Fruit fly (Drosophila melanogaster) whole organism, embryonic: ENCODE data around the gene CG4364.

Experiments used
- Antp ChIP-seq: fragments of 200-800 bp; sonication (Bioruptor generic); optimal IDR thresholded peaks from 3 replicates; lab custom pipeline; 2016; ENCODE audit warnings: missing biosample characterization, missing genetic modification characterization
- Atf6 ChIP-seq: fragments of 200-800 bp; sonication (Bioruptor generic); IDR thresholded peaks from 2 replicates; pipeline ENCODE4 v1.3.6; 2022; ENCODE audit warnings: missing biosample characterization, missing genetic modification characterization
- Awh ChIP-seq: fragments of 200-800 bp; sonication (Bioruptor generic); IDR thresholded peaks from 2 replicates; pipeline ENCODE4, ENCODE4 v1.3.6; 2022; ENCODE audit warnings: missing biosample characterization, missing genetic modification characterization
- Bgb ChIP-seq: fragments of 200-800 bp; sonication (Bioruptor generic); IDR thresholded peaks from 2 replicates; pipeline ENCODE4 v1.3.6; 2022; ENCODE audit warnings: missing biosample characterization, missing genetic modification characterization; ENCODE audit not compliant: partially characterized antibody
- CG10543 ChIP-seq: fragments of 200-800 bp; sonication (Bioruptor generic); optimal IDR thresholded peaks from 3 replicates; lab custom pipeline; 2017; ENCODE audit warnings: missing biosample characterization, mild to moderate bottlenecking, missing genetic modification characterization, moderate library complexity
- CG10565 ChIP-seq: fragments of 200-800 bp; sonication (Bioruptor generic); optimal IDR thresholded peaks from 3 replicates; lab custom pipeline; 2016; ENCODE audit warnings: missing biosample characterization, mild to moderate bottlenecking, missing genetic modification characterization
- CG13287 ChIP-seq: fragments of 200-800 bp; sonication (Bioruptor generic); IDR thresholded peaks from 2 replicates; pipeline ENCODE4 v1.3.6; 2022; ENCODE audit warnings: missing biosample characterization, missing genetic modification characterization; ENCODE audit not compliant: partially characterized antibody
- CG15601 ChIP-seq: fragments of 200-800 bp; sonication (Bioruptor generic); optimal IDR thresholded peaks from 3 replicates; lab custom pipeline; 2019; ENCODE audit warnings: missing biosample characterization, mild to moderate bottlenecking, missing genetic modification characterization, moderate library complexity
- CG17328 ChIP-seq: fragments of 200-800 bp; sonication (Bioruptor generic); IDR thresholded peaks from 2 replicates; pipeline ENCODE4 v1.3.6; 2022; ENCODE audit warnings: missing biosample characterization, missing genetic modification characterization
- CG3407 ChIP-seq: fragments of 200-800 bp; sonication (Bioruptor generic); optimal IDR thresholded peaks from 2 replicates; lab custom pipeline; 2018; ENCODE audit warnings: missing biosample characterization, mild to moderate bottlenecking, missing genetic modification characterization
- CG34376 ChIP-seq: fragments of 200-800 bp; sonication (Bioruptor generic); optimal IDR thresholded peaks from 2 replicates; lab custom pipeline; 2018; ENCODE audit warnings: missing biosample characterization, mild to moderate bottlenecking, missing genetic modification characterization
- CG34422 ChIP-seq: fragments of 200-800 bp; sonication (Bioruptor generic); IDR thresholded peaks from 3 replicates; pipeline ENCODE4 v1.3.6; 2022; ENCODE audit warnings: missing biosample characterization, missing genetic modification characterization
- CG42726 ChIP-seq: fragments of 200-800 bp; sonication (Bioruptor generic); IDR thresholded peaks from 2 replicates; pipeline ENCODE4 v1.3.6; 2022; ENCODE audit warnings: missing biosample characterization, missing genetic modification characterization; ENCODE audit not compliant: partially characterized antibody
- CG7745 ChIP-seq: fragments of 200-800 bp; sonication (Bioruptor generic); optimal IDR thresholded peaks from 2 replicates; lab custom pipeline; 2018; ENCODE audit warnings: missing biosample characterization, mild to moderate bottlenecking, missing genetic modification characterization, moderate library complexity
- CG7963 ChIP-seq: fragments of 200-800 bp; sonication (Bioruptor generic); IDR thresholded peaks from 3 replicates; pipeline ENCODE4 v1.3.6; 2022; ENCODE audit warnings: missing biosample characterization, missing genetic modification characterization; ENCODE audit not compliant: partially characterized antibody
- CG8924 ChIP-seq: fragments of 200-800 bp; optimal IDR thresholded peaks from 3 replicates; lab custom pipeline; 2019; ENCODE audit warnings: missing biosample characterization, mild to moderate bottlenecking, missing genetic modification characterization, moderate library complexity
- CG9932 ChIP-seq: fragments of 200-800 bp; sonication (Bioruptor generic); IDR thresholded peaks from 2 replicates; pipeline ENCODE4 v1.3.6; 2022; ENCODE audit warnings: missing biosample characterization, missing genetic modification characterization
- Drgx ChIP-seq: fragments of 200-800 bp; sonication (Bioruptor generic); IDR thresholded peaks from 2 replicates; pipeline ENCODE4 v1.3.6; 2022; ENCODE audit warnings: missing biosample characterization, missing genetic modification characterization
- E2f2 ChIP-seq: fragments of 200-800 bp; sonication (Bioruptor generic); IDR thresholded peaks from 2 replicates; pipeline ENCODE4 v1.3.6; 2022; ENCODE audit warnings: missing biosample characterization, missing genetic modification characterization
- ERR ChIP-seq: fragments of 200-800 bp; sonication (Bioruptor generic); optimal IDR thresholded peaks from 2 replicates; lab custom pipeline; 2016; ENCODE audit warnings: missing biosample characterization, missing genetic modification characterization
- Gsc ChIP-seq: fragments of 200-800 bp; sonication (Bioruptor generic); IDR thresholded peaks from 2 replicates; pipeline ENCODE4 v1.3.6; 2022; ENCODE audit warnings: missing biosample characterization, missing genetic modification characterization
- Hsf ChIP-seq: fragments of 200-800 bp; sonication (Bioruptor generic); optimal IDR thresholded peaks from 3 replicates; lab custom pipeline; 2016; ENCODE audit warnings: missing biosample characterization, missing genetic modification characterization
- Med ChIP-seq: fragments of 200-800 bp; sonication (Bioruptor generic); peaks from one replicate; lab custom pipeline; 2016; ENCODE audit warnings: missing biosample characterization, missing genetic modification characterization, mild to moderate bottlenecking, inconsistent platforms, moderate library complexity
- Pdp1 ChIP-seq, 2 experiments: fragments of 200-800 bp; sonication (Bioruptor generic); optimal IDR thresholded peaks; 3 replicates each; lab custom pipeline; 2016; ENCODE audit warnings: missing biosample characterization in 2 of 2, missing genetic modification characterization in 2 of 2, mild to moderate bottlenecking in 1 of 2, moderate library complexity in 1 of 2
- Sin3A ChIP-seq: fragments of >200 bp; optimal IDR thresholded peaks from 2 replicates; lab custom pipeline; 2018
- br ChIP-seq: fragments of >200 bp; optimal IDR thresholded peaks from 2 replicates; lab custom pipeline; 2017
- bsh ChIP-seq, 2 experiments: fragments of 200-800 bp; sonication (Bioruptor generic); optimal IDR thresholded peaks; 2 replicates each; lab custom pipeline; 2017 to 2018; ENCODE audit warnings: mild to moderate bottlenecking in 2 of 2, missing biosample characterization in 2 of 2, missing genetic modification characterization in 2 of 2, moderate library complexity in 1 of 2
- crp ChIP-seq, 2 experiments: fragments of 200-800 bp; sonication (Bioruptor generic); optimal IDR thresholded peaks; 2 replicates in 1 of 2; 3 replicates in 1 of 2; lab custom pipeline; 2017; ENCODE audit warnings: missing biosample characterization in 2 of 2, missing genetic modification characterization in 2 of 2, mild to moderate bottlenecking in 1 of 2, moderate library complexity in 1 of 2
- dpn ChIP-seq, 2 experiments: fragments of 200-800 bp; sonication (Bioruptor generic); optimal IDR thresholded peaks; 3 replicates each; lab custom pipeline; 2016; ENCODE audit warnings: missing biosample characterization in 2 of 2, missing genetic modification characterization in 2 of 2
- exex ChIP-seq: fragments of 200-800 bp; sonication (Bioruptor generic); optimal IDR thresholded peaks from 4 replicates; lab custom pipeline; 2018; ENCODE audit warnings: missing biosample characterization, mild to moderate bottlenecking, missing genetic modification characterization, moderate library complexity
- eyg ChIP-seq: fragments of 200-800 bp; sonication (Bioruptor generic); optimal IDR thresholded peaks from 3 replicates; lab custom pipeline; 2016; ENCODE audit warnings: missing biosample characterization, missing genetic modification characterization
- fd3F ChIP-seq: fragments of 200-800 bp; sonication (Bioruptor generic); optimal IDR thresholded peaks from 2 replicates; lab custom pipeline; 2018; ENCODE audit warnings: missing biosample characterization, mild to moderate bottlenecking, missing genetic modification characterization, moderate library complexity
- gcm ChIP-seq: fragments of 200-800 bp; sonication (Bioruptor generic); optimal IDR thresholded peaks from 2 replicates; lab custom pipeline; 2019; ENCODE audit warnings: missing biosample characterization, mild to moderate bottlenecking, missing genetic modification characterization, moderate library complexity
- grn ChIP-seq: fragments of 200-800 bp; sonication (Bioruptor generic); optimal IDR thresholded peaks from 3 replicates; lab custom pipeline; 2017; ENCODE audit warnings: missing biosample characterization, missing genetic modification characterization
- klu ChIP-seq: fragments of 200-800 bp; sonication (Bioruptor generic); IDR thresholded peaks from 2 replicates; pipeline ENCODE4 v1.3.6; 2022; ENCODE audit warnings: missing biosample characterization, missing genetic modification characterization
- lbe ChIP-seq: fragments of 200-800 bp; sonication (Bioruptor generic); optimal IDR thresholded peaks from 2 replicates; lab custom pipeline; 2016; ENCODE audit warnings: missing biosample characterization, mild to moderate bottlenecking, missing genetic modification characterization
- lola ChIP-seq, 3 experiments: fragments of >200 bp in 2 of 3; fragments of 200-800 bp in 1 of 3; sonication (Bioruptor generic) in 1 of 3; optimal IDR thresholded peaks; 2 replicates each; lab custom pipeline; 2017 to 2019; ENCODE audit warnings: missing biosample characterization in 3 of 3, missing genetic modification characterization in 3 of 3, mild to moderate bottlenecking in 1 of 3, moderate library complexity in 1 of 3
- lov ChIP-seq, 2 experiments: fragments of 200-800 bp in 1 of 2; fragments of >200 bp in 1 of 2; sonication (Bioruptor generic) in 1 of 2; IDR thresholded peaks in 1 of 2; optimal IDR thresholded peaks in 1 of 2; 2 replicates in 1 of 2; 3 replicates in 1 of 2; pipeline versions ENCODE4 v1.3.6 to Lab custom; 2017 to 2022; ENCODE audit warnings: missing biosample characterization in 1 of 2, missing genetic modification characterization in 1 of 2
- mirr ChIP-seq: fragments of 200-800 bp; sonication (Bioruptor generic); optimal IDR thresholded peaks from 3 replicates; lab custom pipeline; 2018; ENCODE audit warnings: missing biosample characterization, mild to moderate bottlenecking, missing genetic modification characterization
- otp ChIP-seq: fragments of 200-800 bp; sonication (Bioruptor generic); IDR thresholded peaks from 3 replicates; pipeline ENCODE4, ENCODE4 v1.3.6; 2022; ENCODE audit warnings: missing biosample characterization, missing genetic modification characterization
- sd ChIP-seq: fragments of 200-800 bp; sonication (Bioruptor generic); optimal IDR thresholded peaks from 3 replicates; lab custom pipeline; 2018; ENCODE audit warnings: missing biosample characterization, mild to moderate bottlenecking, missing genetic modification characterization, moderate library complexity
- sens ChIP-seq: fragments of 200-800 bp; sonication (Bioruptor generic); peaks from one replicate; lab custom pipeline; 2016; ENCODE audit warnings: missing biosample characterization, missing genetic modification characterization
- sens-2 ChIP-seq: fragments of 200-800 bp; sonication (Bioruptor generic); IDR thresholded peaks from 2 replicates; pipeline ENCODE4 v1.3.6; 2022; ENCODE audit warnings: missing biosample characterization, missing genetic modification characterization
- sug ChIP-seq: fragments of 200-800 bp; optimal IDR thresholded peaks from 2 replicates; lab custom pipeline; 2019; ENCODE audit warnings: missing biosample characterization, mild to moderate bottlenecking, missing genetic modification characterization, moderate library complexity
- toy ChIP-seq: fragments of 200-800 bp; sonication (Bioruptor generic); IDR thresholded peaks from 2 replicates; pipeline ENCODE4 v1.3.6; 2022; ENCODE audit warnings: missing biosample characterization, missing genetic modification characterization

The CG4364 gene

dm6 chr2L:9703000-9703399 lies 8.1 kb downstream of the CG4364 start:
- TF ChIP-seq Hsf (GFP tag; lab: Kevin White, UChicago) (no peak), Drgx (no peak), Atf6 (GFP tag; lab: Robert Waterston, UW) (no peak), Sin3A (lab: Kevin White, UChicago) (no peak), CG10565 (GFP tag; lab: Kevin White, UChicago) (no peak), CG7963 (GFP tag; lab: Robert Waterston, UW) (no peak), crp (GFP tag; optimal IDR thresholded peaks at IDR 0.05; lab: Kevin White, UChicago) (no peak), CG3407 (GFP tag; lab: Kevin White, UChicago) (no peak), CG42726 (no peak), Gsc (GFP tag; lab: Robert Waterston, UW) (no peak), CG17328 (GFP tag; lab: Robert Waterston, UW) (no peak), mirr (GFP tag; lab: Kevin White, UChicago) (no peak), CG7745 (tag; lab: Kevin White, UChicago) (no peak), otp (GFP tag; lab: Robert Waterston, UW) (no peak), eyg (no peak), Awh (no peak), CG9932 (GFP tag; lab: Robert Waterston, UW) (no peak), Med (GFP tag; lab: Kevin White, UChicago) (peak; percentile 26), klu (GFP tag; lab: Robert Waterston, UW) (no peak), lov (optimal IDR thresholded peaks at IDR 0.05; lab: Kevin White, UChicago) (no peak), lov (GFP tag; IDR thresholded peaks at IDR 0.05; lab: Robert Waterston, UW) (no peak), grn (GFP tag; lab: Kevin White, UChicago) (peak; percentile 49), sug (tag; lab: Kevin White, UChicago) (peak; percentile 38), CG10543 (GFP tag; lab: Kevin White, UChicago) (peak; percentile 34), lbe (GFP tag; lab: Kevin White, UChicago) (no peak), Antp (no peak), bsh (GFP tag; optimal IDR thresholded peaks at IDR 0.05; lab: Kevin White, UChicago) (no peak), fd3F (GFP tag; lab: Kevin White, UChicago) (no peak), gcm (GFP tag; lab: Kevin White, UChicago) (peak; percentile 8), sd (tag; lab: Kevin White, UChicago) (peak; percentile 46), exex (tag; lab: Kevin White, UChicago) (peak; percentile 52), E2f2 (no peak), CG8924 (tag; lab: Kevin White, UChicago) (no peak), CG13287 (no peak), sens-2 (GFP tag; lab: Robert Waterston, UW) (0 out of 2 replicates have a peak, but pooled peaks have one; percentile 11), ERR (GFP tag; lab: Kevin White, UChicago) (no peak), CG34422 (GFP tag; lab: Robert Waterston, UW) (no peak), toy (no peak), sens (GFP tag; lab: Kevin White, UChicago) (peak; percentile 13), Bgb (GFP tag; lab: Robert Waterston, UW) (no peak), CG34376 (GFP tag; lab: Kevin White, UChicago) (peak; percentile 48), dpn (GFP tag; optimal IDR thresholded peaks at IDR 0.05; lab: Kevin White, UChicago) (no peak), lola (GFP tag; optimal IDR thresholded peaks at IDR 0.05; lab: Kevin White, UChicago) (no peak), CG15601 (tag; lab: Kevin White, UChicago) (no peak), br (no peak), Pdp1 (GFP tag; optimal IDR thresholded peaks at IDR 0.05; lab: Kevin White, UChicago) (peak in 1 of 2 experiments; percentile 44)
